Fruit fly (Drosophila melanogaster): Measurements from ENCODE around the gene Ctl2.
A peak's percentile ranks its signal among the peaks of the same experiment; 100 is the strongest.

The Ctl2 gene

DNA sequence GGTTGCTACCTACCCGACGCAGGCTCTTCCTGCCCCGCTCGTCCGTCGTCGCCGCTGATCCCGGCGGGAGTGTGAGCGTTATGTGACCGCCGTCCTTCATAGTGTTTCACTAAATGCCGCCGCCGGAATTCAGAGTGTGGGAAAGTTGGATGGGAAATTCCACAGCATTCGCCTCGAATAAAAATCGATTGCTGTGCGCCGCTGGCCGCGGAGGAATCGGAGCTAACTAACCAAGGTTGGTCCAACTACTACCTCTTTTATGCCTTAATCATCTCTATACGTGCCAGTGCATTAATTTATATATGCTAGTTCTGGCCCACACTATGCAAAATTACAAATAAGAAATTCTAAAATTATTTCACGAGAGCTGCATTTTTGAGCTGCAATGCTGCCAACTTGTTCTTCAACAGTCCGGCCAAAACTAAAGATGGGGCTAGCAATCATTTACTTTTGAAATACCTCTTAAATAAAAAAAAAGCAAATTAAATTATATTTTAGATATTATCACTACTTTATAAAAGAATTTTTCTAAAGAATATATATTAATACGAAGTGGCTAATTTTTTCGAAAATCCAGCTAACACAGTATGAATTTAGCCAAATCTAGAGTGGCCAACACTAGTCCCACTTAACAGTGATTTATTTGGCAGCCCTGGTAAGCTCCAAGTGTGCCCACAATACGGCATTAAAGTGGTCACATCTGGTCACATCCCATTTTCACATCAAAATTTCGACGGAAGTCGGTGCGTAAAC lies 10.6 kb upstream of the Ctl2 start, which contains the start of the genes alpha-Man-Ib and Pdhb (continued):
- no peak for TF ChIP-seq jim (GFP tag; optimal IDR thresholded peaks at IDR 0.05)
- no peak for TF ChIP-seq Jra (GFP tag; optimal IDR thresholded peaks at IDR 0.05)
- peak in 1 of 2 experiments; percentile 80 for TF ChIP-seq foxo (GFP tag; optimal IDR thresholded peaks at IDR 0.05)
- no peak for TF ChIP-seq rgr (GFP tag; optimal IDR thresholded peaks at IDR 0.05)
- no peak for TF ChIP-seq usp (GFP tag; optimal IDR thresholded peaks at IDR 0.05)
- no peak for TF ChIP-seq pan (optimal IDR thresholded peaks at IDR 0.05)
- TF ChIP-seq Rel (GFP tag; optimal IDR thresholded peaks at IDR 0.05): no peak
- TF ChIP-seq Rel (tag; optimal IDR thresholded peaks at IDR 0.05): peak; percentile 43
- TF ChIP-seq dl (GFP tag; optimal IDR thresholded peaks at IDR 0.05; ENCODE audit: insufficient read depth in 1 of 2, partially characterized antibody in 2 of 2): no peak
- TF ChIP-seq GATAd (GFP tag; optimal IDR thresholded peaks at IDR 0.05): no peak
- TF ChIP-seq N (GFP tag; optimal IDR thresholded peaks at IDR 0.05): no peak
- TF ChIP-seq Abd-B (GFP tag; optimal IDR thresholded peaks at IDR 0.05): no peak

- TF ChIP-seq Rel (GFP tag; optimal IDR thresholded peaks at IDR 0.05): no peak
- no peak for TF ChIP-seq Rel (tag; optimal IDR thresholded peaks at IDR 0.05)
Measured at dm6 chr3R:29113392-29113791, 9.8 kb upstream of the Ctl2 start.

DNA sequence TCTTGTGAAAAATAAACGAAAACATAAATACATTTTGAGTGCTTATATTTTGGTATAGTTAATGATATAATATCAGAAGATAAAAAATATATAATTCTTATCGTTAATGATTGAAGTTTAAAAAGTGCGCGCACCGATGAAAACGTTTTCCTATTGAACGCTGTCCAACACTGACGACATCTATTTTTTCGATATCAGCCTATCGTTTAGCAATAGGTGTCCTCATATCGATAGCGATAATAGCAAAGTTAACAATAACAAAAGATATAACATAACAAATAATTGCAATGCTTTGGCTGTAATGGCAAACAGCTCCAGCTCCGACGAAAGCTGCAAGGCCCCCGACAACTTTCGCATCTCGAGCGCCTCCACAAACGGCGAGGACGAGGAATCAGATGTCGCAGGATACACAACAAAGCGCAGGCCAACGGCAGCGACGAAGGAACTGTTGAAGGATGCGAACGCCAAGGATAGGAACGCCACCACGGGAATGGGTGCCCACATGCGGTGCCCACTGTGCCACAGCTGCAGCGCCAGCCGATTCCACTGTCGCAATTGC lies 6.9 kb upstream of the Ctl2 start, which contains the start of gene Atg14:
Gene Atg14, plus strand, starts transcription at position 225 of the 559 bp plus-strand sequence.
- TF ChIP-seq Hr83 (GFP tag; optimal IDR thresholded peaks at IDR 0.05; ENCODE audit: poor library complexity, severe bottlenecking) (peak; percentile 1), dmrt93B (GFP tag; optimal IDR thresholded peaks at IDR 0.05) (no peak), HLH106 (tag; optimal IDR thresholded peaks at IDR 0.05) (no peak), CrebA (GFP tag; optimal IDR thresholded peaks at IDR 0.05; ENCODE audit: borderline replicate concordance) (no peak), usp (GFP tag; optimal IDR thresholded peaks at IDR 0.05) (no peak), rgr (GFP tag; optimal IDR thresholded peaks at IDR 0.05) (no peak), br (GFP tag; optimal IDR thresholded peaks at IDR 0.05) (peak; percentile 9), jim (GFP tag; optimal IDR thresholded peaks at IDR 0.05) (no peak), Vsx2 (GFP tag; optimal IDR thresholded peaks at IDR 0.05; ENCODE audit: partially characterized antibody) (no peak), Hr78 (GFP tag; optimal IDR thresholded peaks at IDR 0.05) (no peak), lola (GFP tag; optimal IDR thresholded peaks at IDR 0.05) (no peak), foxo (GFP tag; optimal IDR thresholded peaks at IDR 0.05) (peak in 1 of 2 experiments; percentile 21), brk (GFP tag; optimal IDR thresholded peaks at IDR 0.05) (no peak), fru (GFP tag; optimal IDR thresholded peaks at IDR 0.05) (peak; percentile 37), tai (GFP tag; optimal IDR thresholded peaks at IDR 0.05) (no peak), Mio (GFP tag; optimal IDR thresholded peaks at IDR 0.05) (no peak), h (GFP tag; optimal IDR thresholded peaks at IDR 0.05) (peak; percentile 27), Dfd (GFP tag; optimal IDR thresholded peaks at IDR 0.05) (no peak)

- TF ChIP-seq br (GFP tag; optimal IDR thresholded peaks at IDR 0.05): peak; percentile 89
- TF ChIP-seq dmrt93B (GFP tag; optimal IDR thresholded peaks at IDR 0.05): peak; percentile 66
- no peak for TF ChIP-seq jim (GFP tag; optimal IDR thresholded peaks at IDR 0.05)
- no peak for TF ChIP-seq dl (GFP tag; optimal IDR thresholded peaks at IDR 0.05; ENCODE audit: insufficient read depth in 1 of 2, partially characterized antibody in 2 of 2)
- TF ChIP-seq Hr83 (GFP tag; optimal IDR thresholded peaks at IDR 0.05; ENCODE audit: poor library complexity, severe bottlenecking): peak; percentile 56
- no peak for TF ChIP-seq usp (GFP tag; optimal IDR thresholded peaks at IDR 0.05)
- no peak for TF ChIP-seq sv (GFP tag; optimal IDR thresholded peaks at IDR 0.05)
- TF ChIP-seq Sp1 (GFP tag; optimal IDR thresholded peaks at IDR 0.05): peak; percentile 69
- TF ChIP-seq tai (GFP tag; optimal IDR thresholded peaks at IDR 0.05): no peak
- no peak for TF ChIP-seq sage (GFP tag; optimal IDR thresholded peaks at IDR 0.05)
- no peak for TF ChIP-seq N (GFP tag; optimal IDR thresholded peaks at IDR 0.05)
- no peak for TF ChIP-seq Dif (GFP tag; optimal IDR thresholded peaks at IDR 0.05; ENCODE audit: partially characterized antibody)
- TF ChIP-seq ey (GFP tag; optimal IDR thresholded peaks at IDR 0.05): peak; percentile 91
- TF ChIP-seq woc (GFP tag; optimal IDR thresholded peaks at IDR 0.05): peak; percentile 73
- peak; percentile 78 for TF ChIP-seq psq (GFP tag; optimal IDR thresholded peaks at IDR 0.05)
- no peak for TF ChIP-seq Myc (optimal IDR thresholded peaks at IDR 0.05)
- TF ChIP-seq Hr78 (GFP tag; optimal IDR thresholded peaks at IDR 0.05): no peak
- TF ChIP-seq pan (optimal IDR thresholded peaks at IDR 0.05): no peak
- peak; percentile 81 for TF ChIP-seq OdsH (GFP tag; optimal IDR thresholded peaks at IDR 0.05)
- peak; percentile 36 for TF ChIP-seq Mio (GFP tag; optimal IDR thresholded peaks at IDR 0.05)
- peak; percentile 58 for TF ChIP-seq Jra (GFP tag; optimal IDR thresholded peaks at IDR 0.05)
- TF ChIP-seq fru (GFP tag; optimal IDR thresholded peaks at IDR 0.05): peak; percentile 88
- TF ChIP-seq CG9705 (GFP tag; optimal IDR thresholded peaks at IDR 0.05): no peak
- TF ChIP-seq HLH106 (tag; optimal IDR thresholded peaks at IDR 0.05): peak; percentile 80
- TF ChIP-seq Vsx2 (GFP tag; optimal IDR thresholded peaks at IDR 0.05; ENCODE audit: partially characterized antibody): no peak
- no peak for TF ChIP-seq GATAd (GFP tag; optimal IDR thresholded peaks at IDR 0.05)
- TF ChIP-seq h (GFP tag; optimal IDR thresholded peaks at IDR 0.05): peak; percentile 91
- TF ChIP-seq Rel (GFP tag; optimal IDR thresholded peaks at IDR 0.05): no peak
- peak; percentile 7 for TF ChIP-seq Rel (tag; optimal IDR thresholded peaks at IDR 0.05)
- TF ChIP-seq Hnf4 (GFP tag; optimal IDR thresholded peaks at IDR 0.05): peak; percentile 90
- TF ChIP-seq dsf (GFP tag; optimal IDR thresholded peaks at IDR 0.05; ENCODE audit: borderline replicate concordance): peak; percentile 20
- no peak for TF ChIP-seq brk (GFP tag; optimal IDR thresholded peaks at IDR 0.05)
- TF ChIP-seq foxo (GFP tag; optimal IDR thresholded peaks at IDR 0.05): peak; percentile 43 to 94
- peak; percentile 89 for TF ChIP-seq rgr (GFP tag; optimal IDR thresholded peaks at IDR 0.05)
- no peak for TF ChIP-seq Abd-B (GFP tag; optimal IDR thresholded peaks at IDR 0.05)
Measured at dm6 chr3R:29124128-29124527, 958 bp downstream of the Ctl2 start.
